Worm (Caenorhabditis elegans) whole organism, L4 larva: Measurements from ENCODE around the gene kreg-1.

Source experiments
- Y48G9A.11 ChIP-seq: fragments of 200-800 bp; sonication (Bioruptor generic); IDR thresholded peaks from 2 replicates; pipeline ENCODE4 v1.3.6; 2022; ENCODE audit warnings: missing genetic modification reagents, missing genetic modification characterization, missing compliant biosample characterization
- ceh-20 ChIP-seq: fragments of 200-800 bp; sonication (Bioruptor generic); IDR thresholded peaks from 2 replicates; pipeline ENCODE4 v1.3.6; 2022; ENCODE audit warnings: missing genetic modification reagents, missing genetic modification characterization, missing compliant biosample characterization
- jun-1 ChIP-seq: fragments of 150-350 bp; optimal IDR thresholded peaks from 2 replicates; lab custom pipeline; 2014; ENCODE audit warnings: missing biosample characterization, missing genetic modification reagents, missing genetic modification characterization
- lin-39 ChIP-seq: fragments of 150-350 bp; optimal IDR thresholded peaks from 2 replicates; lab custom pipeline; 2014; ENCODE audit warnings: missing biosample characterization, missing genetic modification reagents, missing genetic modification characterization
- madf-5 ChIP-seq, 2 experiments: fragments of 200-800 bp; sonication (Bioruptor generic); IDR thresholded peaks; 2 replicates each; pipeline ENCODE4 v1.3.6; 2022; ENCODE audit warnings: missing compliant biosample characterization in 2 of 2, missing genetic modification characterization in 2 of 2
- nhr-77 ChIP-seq: fragments of 150-350 bp; optimal IDR thresholded peaks from 2 replicates; lab custom pipeline; 2014; ENCODE audit warnings: missing biosample characterization, missing genetic modification characterization
- snpc-4 ChIP-seq: fragments of 150-350 bp; optimal IDR thresholded peaks from 2 replicates; lab custom pipeline; 2014; ENCODE audit warnings: missing biosample characterization, missing genetic modification characterization
- unc-39 ChIP-seq: sonication (generic microtip); optimal IDR thresholded peaks from 2 replicates; lab custom pipeline; 2017; ENCODE audit warnings: missing biosample characterization, missing genetic modification characterization
- zfp-3 ChIP-seq: fragments of 200-800 bp; sonication (Bioruptor generic); conservative IDR thresholded peaks from 2 replicates; pipeline ENCODE4 v1.3.6; 2022; ENCODE audit warnings: missing genetic modification reagents, missing genetic modification characterization, missing compliant biosample characterization
- zip-11 ChIP-seq: fragments of 200-800 bp; sonication (Bioruptor generic); IDR thresholded peaks from 2 replicates; pipeline ENCODE4 v1.3.6; 2022; ENCODE audit warnings: missing genetic modification characterization, missing compliant biosample characterization

ce11 chrX:8719888-8720287 is 10.3 kb downstream of the kreg-1 start:
- TF ChIP-seq madf-5 (GFP tag; IDR thresholded peaks at IDR 0.05; lab: Robert Waterston, UW) (no peak), lin-39 (no peak), jun-1 (tag; lab: Kevin White, UChicago) (no peak), zip-11 (no peak), ceh-20 (GFP tag; lab: Robert Waterston, UW) (no peak), nhr-77 (no peak), unc-39 (tag; lab: Kevin White, UChicago) (no peak), Y48G9A.11 (no peak), snpc-4 (tag; lab: Kevin White, UChicago) (no peak), zfp-3 (GFP tag; lab: Robert Waterston, UW) (no peak)
